Worm (Caenorhabditis elegans) whole organism, L4 larva: ENCODE results near the gene ttr-32.

Source experiments
- F26F4.8 ChIP-seq: fragments of 200-800 bp; sonication (Bioruptor generic); conservative IDR thresholded peaks from 2 replicates; pipeline ENCODE4 v1.3.6; 2022; ENCODE audit warnings: missing genetic modification characterization, missing compliant biosample characterization
- F37D6.2 ChIP-seq: sonication (generic microtip); optimal IDR thresholded peaks from 2 replicates; lab custom pipeline; 2016; ENCODE audit warnings: mild to moderate bottlenecking, missing genetic modification characterization, missing compliant biosample characterization
- Y48G9A.11 ChIP-seq: fragments of 200-800 bp; sonication (Bioruptor generic); IDR thresholded peaks from 2 replicates; pipeline ENCODE4 v1.3.6; 2022; ENCODE audit warnings: missing genetic modification reagents, missing genetic modification characterization, missing compliant biosample characterization
- ZK337.2 ChIP-seq: fragments of 200-800 bp; sonication (Bioruptor generic); IDR thresholded peaks from 2 replicates; pipeline ENCODE4 v1.3.6; 2022; ENCODE audit warnings: missing genetic modification reagents, missing genetic modification characterization, missing compliant biosample characterization
- aha-1 ChIP-seq: fragments of 150-350 bp; peaks from one replicate; lab custom pipeline; 2014; ENCODE audit warnings: missing biosample characterization, missing genetic modification characterization
- aly-2 ChIP-seq: sonication (generic microtip); optimal IDR thresholded peaks from 2 replicates; lab custom pipeline; 2018; ENCODE audit warnings: missing biosample characterization, missing genetic modification characterization
- arid-1 ChIP-seq: fragments of 200-800 bp; sonication (Bioruptor generic); conservative IDR thresholded peaks from 2 replicates; pipeline ENCODE4 v1.3.6; 2022; ENCODE audit warnings: missing genetic modification reagents, missing genetic modification characterization, missing compliant biosample characterization
- ceh-28 ChIP-seq: fragments of 150-350 bp; optimal IDR thresholded peaks from 2 replicates; lab custom pipeline; 2014; ENCODE audit warnings: missing biosample characterization, missing genetic modification reagents, missing genetic modification characterization
- ceh-62 ChIP-seq: sonication (generic microtip); optimal IDR thresholded peaks from 2 replicates; lab custom pipeline; 2017; ENCODE audit warnings: missing biosample characterization, missing genetic modification characterization
- cey-2 ChIP-seq: sonication (generic microtip); optimal IDR thresholded peaks from 3 replicates; lab custom pipeline; 2017; ENCODE audit warnings: missing genetic modification characterization, mild to moderate bottlenecking, missing compliant biosample characterization, antibody characterized with exemption, borderline replicate concordance; ENCODE audit not compliant: insufficient read depth
- ctbp-1 ChIP-seq: fragments of 200-800 bp; sonication (Bioruptor generic); IDR thresholded peaks from 2 replicates; pipeline ENCODE4 v1.3.6; 2022; ENCODE audit warnings: missing genetic modification reagents, missing genetic modification characterization, missing compliant biosample characterization
- dmd-9 ChIP-seq: fragments of 200-800 bp; sonication (Bioruptor generic); IDR thresholded peaks from 2 replicates; pipeline ENCODE4 v1.3.6; 2022; ENCODE audit warnings: missing genetic modification reagents, missing genetic modification characterization, missing compliant biosample characterization
- dpl-1 ChIP-seq: fragments of 150-350 bp; optimal IDR thresholded peaks from 2 replicates; lab custom pipeline; 2014; ENCODE audit warnings: missing biosample characterization, missing genetic modification reagents, missing genetic modification characterization
- egl-27 ChIP-seq: sonication (generic microtip); optimal IDR thresholded peaks from 3 replicates; lab custom pipeline; 2017; ENCODE audit warnings: missing biosample characterization, missing genetic modification reagents, missing genetic modification characterization
- fos-1 ChIP-seq: fragments of 150-350 bp; optimal IDR thresholded peaks from 2 replicates; lab custom pipeline; 2014; ENCODE audit warnings: missing biosample characterization, missing genetic modification characterization
- hlh-30 ChIP-seq: sonication (generic microtip); optimal IDR thresholded peaks from 2 replicates; lab custom pipeline; 2017; ENCODE audit warnings: antibody characterized with exemption, mild to moderate bottlenecking, missing genetic modification characterization, missing compliant biosample characterization; ENCODE audit not compliant: insufficient read depth
- jun-1 ChIP-seq: fragments of 150-350 bp; optimal IDR thresholded peaks from 2 replicates; lab custom pipeline; 2014; ENCODE audit warnings: missing biosample characterization, missing genetic modification reagents, missing genetic modification characterization
- lim-7 ChIP-seq: fragments of 200-800 bp; sonication (Bioruptor generic); IDR thresholded peaks from 2 replicates; pipeline ENCODE4 v1.3.6; 2022; ENCODE audit warnings: missing genetic modification characterization, missing compliant biosample characterization
- lin-15B ChIP-seq: fragments of 150-350 bp; sonication (generic microtip); optimal IDR thresholded peaks from 3 replicates; lab custom pipeline; 2014; ENCODE audit warnings: missing biosample characterization, missing genetic modification characterization
- lin-38 ChIP-seq: fragments of 200-800 bp; sonication (Bioruptor generic); IDR thresholded peaks from 2 replicates; pipeline ENCODE4 v1.3.6; 2022; ENCODE audit warnings: missing genetic modification reagents, missing genetic modification characterization, missing compliant biosample characterization
- lir-3 ChIP-seq: sonication (generic microtip); optimal IDR thresholded peaks from 2 replicates; lab custom pipeline; 2016; ENCODE audit warnings: mild to moderate bottlenecking, missing genetic modification characterization, missing compliant biosample characterization
- madf-5 ChIP-seq, 2 experiments: fragments of 200-800 bp; sonication (Bioruptor generic); IDR thresholded peaks; 2 replicates each; pipeline ENCODE4 v1.3.6; 2022; ENCODE audit warnings: missing compliant biosample characterization in 2 of 2, missing genetic modification characterization in 2 of 2
- mdt-29 ChIP-seq: fragments of 200-800 bp; sonication (Bioruptor generic); IDR thresholded peaks from 2 replicates; pipeline ENCODE4 v1.3.6; 2022; ENCODE audit warnings: missing genetic modification reagents, missing genetic modification characterization, missing compliant biosample characterization
- nhr-10 ChIP-seq: fragments of 150-350 bp; optimal IDR thresholded peaks from 2 replicates; lab custom pipeline; 2014; ENCODE audit warnings: missing biosample characterization, missing genetic modification characterization
- nhr-25 ChIP-seq: sonication (generic microtip); optimal IDR thresholded peaks from 2 replicates; lab custom pipeline; 2017; ENCODE audit warnings: missing genetic modification characterization, mild to moderate bottlenecking, missing compliant biosample characterization, antibody characterized with exemption, moderate library complexity, borderline replicate concordance; ENCODE audit not compliant: insufficient read depth
- nhr-28 ChIP-seq: fragments of 150-350 bp; optimal IDR thresholded peaks from 2 replicates; lab custom pipeline; 2014; ENCODE audit warnings: missing biosample characterization, missing genetic modification characterization
- nhr-42 ChIP-seq: fragments of 200-800 bp; sonication (Bioruptor generic); IDR thresholded peaks from 2 replicates; pipeline ENCODE4 v1.3.6; 2022; ENCODE audit warnings: missing genetic modification characterization, missing compliant biosample characterization
- nhr-6 ChIP-seq: fragments of 150-350 bp; optimal IDR thresholded peaks from 2 replicates; lab custom pipeline; 2014; ENCODE audit warnings: missing biosample characterization, missing genetic modification characterization
- sdz-12 ChIP-seq: fragments of 200-800 bp; sonication (Bioruptor generic); optimal IDR thresholded peaks from 2 replicates; lab custom pipeline; 2018; ENCODE audit warnings: mild to moderate bottlenecking, missing genetic modification characterization, missing compliant biosample characterization
- set-16 ChIP-seq: fragments of 200-800 bp; sonication (Bioruptor generic); IDR thresholded peaks from 2 replicates; pipeline ENCODE4 v1.3.6; 2022; ENCODE audit warnings: missing genetic modification reagents, missing genetic modification characterization, missing compliant biosample characterization
- skn-1 ChIP-seq: fragments of 150-350 bp; optimal IDR thresholded peaks from 2 replicates; lab custom pipeline; 2014; ENCODE audit warnings: missing biosample characterization, missing genetic modification characterization
- unc-39 ChIP-seq: sonication (generic microtip); optimal IDR thresholded peaks from 2 replicates; lab custom pipeline; 2017; ENCODE audit warnings: missing biosample characterization, missing genetic modification characterization
- unc-62 ChIP-seq, 3 experiments: fragments of 150-350 bp in 1 of 3; sonication (generic microtip); optimal IDR thresholded peaks in 2 of 3; peaks in 1 of 3; 1 replicate in 1 of 3; 2 replicates in 2 of 3; lab custom pipeline; 2014 to 2017; ENCODE audit warnings: missing biosample characterization in 3 of 3, missing genetic modification characterization in 3 of 3, missing genetic modification reagents in 3 of 3, missing genotype in 1 of 3
- zag-1 ChIP-seq: fragments of 150-350 bp; optimal IDR thresholded peaks from 2 replicates; lab custom pipeline; 2014; ENCODE audit warnings: missing biosample characterization, missing genetic modification characterization
- ztf-11 ChIP-seq: fragments of 150-350 bp; optimal IDR thresholded peaks from 2 replicates; lab custom pipeline; 2014; ENCODE audit warnings: missing biosample characterization, missing genetic modification characterization

Gene ttr-32

ce11 chrIII:7609168-7609567 is 43.0 kb downstream of the ttr-32 start, which contains the start of gene nsph-4.3:
nsph-4.3 (minus strand) TSS chrIII:7609268.
- TF ChIP-seq unc-62 (GFP tag; optimal IDR thresholded peaks at IDR 0.05 in 1 of 2; lab: Kevin White, UChicago) (peak in 1 of 2 experiments; percentile 21), unc-62 (tag; optimal IDR thresholded peaks at IDR 0.05; lab: Kevin White, UChicago) (no peak), ceh-62 (no peak)

- TF ChIP-seq sdz-12 (GFP tag; lab: Kevin White, UChicago): no peak
- no peak for TF ChIP-seq fos-1 (tag; lab: Kevin White, UChicago)
- TF ChIP-seq ctbp-1 (GFP tag; lab: Robert Waterston, UW): no peak
- no peak for TF ChIP-seq ztf-11 (tag; lab: Kevin White, UChicago)
- TF ChIP-seq nhr-10 (tag; lab: Kevin White, UChicago): no peak
- TF ChIP-seq dpl-1 (GFP tag; lab: Kevin White, UChicago): no peak
- no peak for TF ChIP-seq nhr-25 (tag; lab: Kevin White, UChicago)
- TF ChIP-seq F37D6.2 (tag; lab: Kevin White, UChicago): no peak
- TF ChIP-seq jun-1: no peak
- TF ChIP-seq lin-38 (GFP tag; lab: Robert Waterston, UW): no peak
- no peak for TF ChIP-seq ceh-28 (tag; lab: Kevin White, UChicago)
- no peak for TF ChIP-seq aly-2 (tag; lab: Kevin White, UChicago)
- no peak for TF ChIP-seq cey-2 (tag; lab: Kevin White, UChicago)
- no peak for TF ChIP-seq Y48G9A.11
- TF ChIP-seq ZK337.2 (GFP tag; lab: Robert Waterston, UW): no peak
- no peak for TF ChIP-seq mdt-29 (GFP tag; lab: Robert Waterston, UW)
- no peak for TF ChIP-seq lim-7 (GFP tag; lab: Robert Waterston, UW)
- no peak for TF ChIP-seq skn-1 (tag; lab: Kevin White, UChicago)
- TF ChIP-seq, all 104 proteins: peak for 0
Measured at ce11 chrIII:7614530-7614929, 48.3 kb downstream of the ttr-32 start, which contains the start of gene T04A6.2. T04A6.2 (plus strand) TSS chrIII:7614830.

ce11 chrIII:7616228-7616627 is 50.0 kb downstream of the ttr-32 start, which contains the start of gene T04A6.1:
T04A6.1 (plus strand) TSS chrIII:7616528.
- TF ChIP-seq arid-1 (GFP tag; lab: Robert Waterston, UW): no peak
- TF ChIP-seq nhr-28 (tag; lab: Kevin White, UChicago): no peak
- TF ChIP-seq skn-1 (tag; lab: Kevin White, UChicago): no peak
- TF ChIP-seq nhr-42 (GFP tag; lab: Robert Waterston, UW): no peak
- peak; percentile 17 for TF ChIP-seq hlh-30 (tag; lab: Kevin White, UChicago)
- no peak for TF ChIP-seq dmd-9 (GFP tag; lab: Robert Waterston, UW)
- no peak for TF ChIP-seq unc-39 (tag; lab: Kevin White, UChicago)
- no peak for TF ChIP-seq set-16 (GFP tag; lab: Robert Waterston, UW)
- TF ChIP-seq lir-3 (tag; lab: Kevin White, UChicago): no peak
- TF ChIP-seq lim-7 (GFP tag; lab: Robert Waterston, UW): no peak
- TF ChIP-seq lin-15B (tag; lab: Kevin White, UChicago): no peak
- no peak for TF ChIP-seq zag-1 (tag; lab: Kevin White, UChicago)
- no peak for TF ChIP-seq madf-5 (GFP tag; IDR thresholded peaks at IDR 0.05; lab: Robert Waterston, UW)
- peak in 1 of 2 experiments; percentile 6 for TF ChIP-seq unc-62 (GFP tag; optimal IDR thresholded peaks at IDR 0.05 in 1 of 2; lab: Kevin White, UChicago)
- no peak for TF ChIP-seq unc-62 (tag; optimal IDR thresholded peaks at IDR 0.05; lab: Kevin White, UChicago)
- TF ChIP-seq aha-1 (tag; lab: Kevin White, UChicago): no peak
- no peak for TF ChIP-seq nhr-6 (tag; lab: Kevin White, UChicago)
- TF ChIP-seq F26F4.8: no peak
- no peak for TF ChIP-seq egl-27 (tag; lab: Kevin White, UChicago)
